In genomic region chr2L:6673211-6674012, dm6 we compare ENCODE assay signal across 5 fruit fly cellular contexts.
A peak's percentile ranks its signal among the peaks of the same experiment; 100 is the strongest.
TF ChIP-seq lines count a peak whose summit lies in the region.

Gene Spn27A (minus strand): TSS chr2L:6673347.

- peak; percentile 31 for TF ChIP-seq CTCF in whole organism, embryonic (GFP tag; optimal IDR thresholded peaks at IDR 0.05; lab: Kevin White, UChicago)

TF ChIP-seq in whole organism, adult, 20 proteins besides CTCF, POLR2A, EP300 and RAD21 (continues in another document):
- TF ChIP-seq cic (GFP tag; optimal IDR thresholded peaks at IDR 0.05; lab: Kevin White, UChicago), result peak; percentile 62
- TF ChIP-seq CG7045 (GFP tag; optimal IDR thresholded peaks at IDR 0.05; lab: Kevin White, UChicago), result peak; percentile 79
- no peak for TF ChIP-seq CG5204 (GFP tag; optimal IDR thresholded peaks at IDR 0.05; lab: Kevin White, UChicago)
- TF ChIP-seq CG33017 (tag; optimal IDR thresholded peaks at IDR 0.05; lab: Kevin White, UChicago), result peak; percentile 11
- TF ChIP-seq ovo (GFP tag; optimal IDR thresholded peaks at IDR 0.05; lab: Kevin White, UChicago), result peak; percentile 41
- TF ChIP-seq bab1 (GFP tag; optimal IDR thresholded peaks at IDR 0.05; lab: Kevin White, UChicago), result peak; percentile 39
- TF ChIP-seq Crg-1 (GFP tag; optimal IDR thresholded peaks at IDR 0.05; lab: Kevin White, UChicago), result peak; percentile 64
- TF ChIP-seq Hr96 (GFP tag; optimal IDR thresholded peaks at IDR 0.05; lab: Kevin White, UChicago), result no peak
- TF ChIP-seq cnc (optimal IDR thresholded peaks at IDR 0.05; lab: Kevin White, UChicago), result peak; percentile 29 to 75
- peak; percentile 68 for TF ChIP-seq tj (GFP tag; optimal IDR thresholded peaks at IDR 0.05; lab: Kevin White, UChicago)
- TF ChIP-seq kay (GFP tag; lab: Kevin White, UChicago; ENCODE audit: borderline replicate concordance), result no peak
- TF ChIP-seq CG7101 (tag; optimal IDR thresholded peaks at IDR 0.05; lab: Kevin White, UChicago), result peak; percentile 64
- TF ChIP-seq CG1620 (GFP tag; optimal IDR thresholded peaks at IDR 0.05; lab: Kevin White, UChicago), result peak; percentile 66
- peak; percentile 68 for TF ChIP-seq Clk (GFP tag; optimal IDR thresholded peaks at IDR 0.05; lab: Kevin White, UChicago)
- TF ChIP-seq CG12768 (GFP tag; optimal IDR thresholded peaks at IDR 0.05; lab: Kevin White, UChicago), result peak; percentile 70
- peak; percentile 97 for TF ChIP-seq pad (GFP tag; optimal IDR thresholded peaks at IDR 0.05; lab: Kevin White, UChicago)
- TF ChIP-seq Mnt (GFP tag; optimal IDR thresholded peaks at IDR 0.05; lab: Kevin White, UChicago), result peak; percentile 64
- peak; percentile 72 for TF ChIP-seq CG11617 (GFP tag; optimal IDR thresholded peaks at IDR 0.05; lab: Kevin White, UChicago)

TF ChIP-seq in whole organism, embryonic, 481 proteins besides CTCF, POLR2A, EP300 and RAD21 (continues in another document):
- TF ChIP-seq CG31365 (tag; optimal IDR thresholded peaks at IDR 0.05; lab: Kevin White, UChicago) (no peak), CG15479 (GFP tag; optimal IDR thresholded peaks at IDR 0.05; lab: Kevin White, UChicago) (no peak), seq (GFP tag; IDR thresholded peaks at IDR 0.05; lab: Robert Waterston, UW) (peak; percentile 26; the same call in 1 of the 2 replicates), slp2 (GFP tag; optimal IDR thresholded peaks at IDR 0.05; lab: Kevin White, UChicago) (peak; percentile 53), CG13624 (GFP tag; optimal IDR thresholded peaks at IDR 0.05; lab: Kevin White, UChicago) (peak; percentile 65), usp (GFP tag; optimal IDR thresholded peaks at IDR 0.05; lab: Kevin White, UChicago) (no peak), Mad (GFP tag; optimal IDR thresholded peaks at IDR 0.05; lab: Kevin White, UChicago) (no peak), Med (GFP tag; lab: Kevin White, UChicago) (peak; percentile 95), peb (GFP tag; IDR thresholded peaks at IDR 0.05; lab: Robert Waterston, UW) (no peak), corto (GFP tag; optimal IDR thresholded peaks at IDR 0.05; lab: Kevin White, UChicago) (no peak), CG13287 (GFP tag; IDR thresholded peaks at IDR 0.05; lab: Robert Waterston, UW; ENCODE audit: partially characterized antibody) (peak; percentile 30; the same call in 1 of the 2 replicates), trh (GFP tag; optimal IDR thresholded peaks at IDR 0.05; lab: Kevin White, UChicago) (no peak), CG13123 (GFP tag; optimal IDR thresholded peaks at IDR 0.05; lab: Kevin White, UChicago) (no peak), CG10654 (GFP tag; optimal IDR thresholded peaks at IDR 0.05; lab: Kevin White, UChicago) (peak; percentile 43), lab (GFP tag; optimal IDR thresholded peaks at IDR 0.05; lab: Kevin White, UChicago) (no peak), CG1233 (GFP tag; optimal IDR thresholded peaks at IDR 0.05; lab: Kevin White, UChicago) (peak; percentile 54), CG2875 (GFP tag; optimal IDR thresholded peaks at IDR 0.05; lab: Kevin White, UChicago) (peak; percentile 66), Dbx (GFP tag; IDR thresholded peaks at IDR 0.05; lab: Robert Waterston, UW) (0 out of 3 replicates have a peak, but pooled peaks have one; percentile 33)

TF ChIP-seq in whole organism, prepupa, 60 proteins besides CTCF, POLR2A, EP300 and RAD21 (continues in another document):
- peak; percentile 68 for TF ChIP-seq CG9139 (GFP tag; optimal IDR thresholded peaks at IDR 0.05; lab: Kevin White, UChicago)
- TF ChIP-seq dac (GFP tag; optimal IDR thresholded peaks at IDR 0.05; lab: Kevin White, UChicago), result peak; percentile 52
- TF ChIP-seq fd85E (GFP tag; optimal IDR thresholded peaks at IDR 0.05; lab: Kevin White, UChicago), result peak; percentile 16
- peak; percentile 73 for TF ChIP-seq CG6854 (GFP tag; optimal IDR thresholded peaks at IDR 0.05; lab: Kevin White, UChicago)
- peak; percentile 72 for TF ChIP-seq topi (GFP tag; optimal IDR thresholded peaks at IDR 0.05; lab: Kevin White, UChicago)
- peak; percentile 81 for TF ChIP-seq OdsH (GFP tag; optimal IDR thresholded peaks at IDR 0.05; lab: Kevin White, UChicago)
- no peak for TF ChIP-seq CG7368 (GFP tag; optimal IDR thresholded peaks at IDR 0.05; lab: Kevin White, UChicago)
- TF ChIP-seq Ets96B (tag; optimal IDR thresholded peaks at IDR 0.05; lab: Kevin White, UChicago), result peak; percentile 76
- TF ChIP-seq Hr38 (GFP tag; optimal IDR thresholded peaks at IDR 0.05; lab: Kevin White, UChicago), result no peak
- TF ChIP-seq CG10631 (GFP tag; optimal IDR thresholded peaks at IDR 0.05; lab: Kevin White, UChicago), result no peak
- peak; percentile 83 for TF ChIP-seq vri (GFP tag; optimal IDR thresholded peaks at IDR 0.05; lab: Kevin White, UChicago)
- TF ChIP-seq CG8319 (GFP tag; optimal IDR thresholded peaks at IDR 0.05; lab: Kevin White, UChicago), result peak; percentile 49
- TF ChIP-seq lz (GFP tag; optimal IDR thresholded peaks at IDR 0.05; lab: Kevin White, UChicago), result peak; percentile 75
- TF ChIP-seq Gug (GFP tag; IDR thresholded peaks at IDR 0.05; lab: Robert Waterston, UW), result peak; percentile 71
- no peak for TF ChIP-seq pdm3 (GFP tag; optimal IDR thresholded peaks at IDR 0.05; lab: Kevin White, UChicago)
- TF ChIP-seq Smox (GFP tag; optimal IDR thresholded peaks at IDR 0.05; lab: Kevin White, UChicago), result no peak
- peak; percentile 33 for TF ChIP-seq fkh (GFP tag; optimal IDR thresholded peaks at IDR 0.05; lab: Kevin White, UChicago)
- TF ChIP-seq spab (GFP tag; optimal IDR thresholded peaks at IDR 0.05; lab: Kevin White, UChicago), result no peak
- peak; percentile 23 for TF ChIP-seq CG1621 (tag; optimal IDR thresholded peaks at IDR 0.05; lab: Kevin White, UChicago)
- peak; percentile 72 for TF ChIP-seq CG31627 (GFP tag; optimal IDR thresholded peaks at IDR 0.05; lab: Kevin White, UChicago)

TF ChIP-seq in whole organism, pupa, 21 proteins besides CTCF, POLR2A, EP300 and RAD21:
- peak; percentile 96 for TF ChIP-seq CG13204 (GFP tag; optimal IDR thresholded peaks at IDR 0.05; lab: Kevin White, UChicago)
- TF ChIP-seq CG15710 (tag; optimal IDR thresholded peaks at IDR 0.05; lab: Kevin White, UChicago), result peak; percentile 67
- TF ChIP-seq Pif1A (GFP tag; optimal IDR thresholded peaks at IDR 0.05; lab: Kevin White, UChicago), result no peak
- TF ChIP-seq Pif1B (GFP tag; optimal IDR thresholded peaks at IDR 0.05; lab: Kevin White, UChicago), result peak; percentile 70
- TF ChIP-seq CG17806 (tag; optimal IDR thresholded peaks at IDR 0.05; lab: Kevin White, UChicago), result peak; percentile 72
- TF ChIP-seq rn (GFP tag; IDR thresholded peaks at IDR 0.05; lab: Robert Waterston, UW), result peak; percentile 44; the same call in 1 of the 2 replicates
- TF ChIP-seq CG4496 (GFP tag; IDR thresholded peaks at IDR 0.05; lab: Robert Waterston, UW), result peak; percentile 76
- TF ChIP-seq Ets98B (GFP tag; IDR thresholded peaks at IDR 0.05; lab: Robert Waterston, UW), result peak; percentile 75
- peak; percentile 60 for TF ChIP-seq CG34367 (tag; optimal IDR thresholded peaks at IDR 0.05; lab: Kevin White, UChicago)
- peak; percentile 65 for TF ChIP-seq gl (tag; optimal IDR thresholded peaks at IDR 0.05; lab: Kevin White, UChicago)
- peak; percentile 45 for TF ChIP-seq EcR (GFP tag; optimal IDR thresholded peaks at IDR 0.05; lab: Kevin White, UChicago)
- peak; percentile 84 for TF ChIP-seq CG32121 (GFP tag; IDR thresholded peaks at IDR 0.05; lab: Robert Waterston, UW)
- TF ChIP-seq CG9948 (tag; optimal IDR thresholded peaks at IDR 0.05; lab: Kevin White, UChicago), result peak; percentile 70
- no peak for TF ChIP-seq D1 (tag; optimal IDR thresholded peaks at IDR 0.05; lab: Kevin White, UChicago)
- peak; percentile 58 for TF ChIP-seq Snoo (tag; optimal IDR thresholded peaks at IDR 0.05; lab: Kevin White, UChicago)
- no peak for TF ChIP-seq CG8301 (tag; optimal IDR thresholded peaks at IDR 0.05; lab: Kevin White, UChicago)
- no peak for TF ChIP-seq CG8159 (tag; optimal IDR thresholded peaks at IDR 0.05; lab: Kevin White, UChicago)
- peak; percentile 71 for TF ChIP-seq CG12605 (GFP tag; IDR thresholded peaks at IDR 0.05; lab: Robert Waterston, UW)
- peak; percentile 80 for TF ChIP-seq fd96Ca (GFP tag; IDR thresholded peaks at IDR 0.05; lab: Robert Waterston, UW)

TF ChIP-seq in whole organism, wandering third instar larva, 38 proteins besides CTCF, POLR2A, EP300 and RAD21 (continues in another document):
- TF ChIP-seq Dif (GFP tag; optimal IDR thresholded peaks at IDR 0.05; lab: Kevin White, UChicago; ENCODE audit: partially characterized antibody) (peak; percentile 67), CG9705 (GFP tag; optimal IDR thresholded peaks at IDR 0.05; lab: Kevin White, UChicago) (peak; percentile 54), N (GFP tag; optimal IDR thresholded peaks at IDR 0.05; lab: Kevin White, UChicago) (no peak), h (GFP tag; optimal IDR thresholded peaks at IDR 0.05; lab: Kevin White, UChicago) (peak; percentile 77), ey (GFP tag; optimal IDR thresholded peaks at IDR 0.05; lab: Kevin White, UChicago) (peak; percentile 77), Hnf4 (GFP tag; optimal IDR thresholded peaks at IDR 0.05; lab: Kevin White, UChicago) (peak; percentile 62), br (GFP tag; optimal IDR thresholded peaks at IDR 0.05; lab: Kevin White, UChicago) (peak; percentile 64), psq (GFP tag; optimal IDR thresholded peaks at IDR 0.05; lab: Kevin White, UChicago) (peak; percentile 98), HLH106 (tag; optimal IDR thresholded peaks at IDR 0.05; lab: Kevin White, UChicago) (peak; percentile 55), rgr (GFP tag; optimal IDR thresholded peaks at IDR 0.05; lab: Kevin White, UChicago) (peak; percentile 71), dsf (GFP tag; optimal IDR thresholded peaks at IDR 0.05; lab: Kevin White, UChicago; ENCODE audit: borderline replicate concordance) (peak; percentile 37), pan (optimal IDR thresholded peaks at IDR 0.05; lab: Kevin White, UChicago) (no peak), dl (GFP tag; optimal IDR thresholded peaks at IDR 0.05; lab: Kevin White, UChicago; ENCODE audit: insufficient read depth in 1 of 2, partially characterized antibody in 2 of 2) (peak; percentile 7 to 37), Rel (GFP tag; optimal IDR thresholded peaks at IDR 0.05; lab: Kevin White, UChicago) (no peak), Rel (tag; optimal IDR thresholded peaks at IDR 0.05; lab: Kevin White, UChicago) (peak; percentile 99), Sp1 (GFP tag; optimal IDR thresholded peaks at IDR 0.05; lab: Kevin White, UChicago) (peak; percentile 36), Mio (GFP tag; optimal IDR thresholded peaks at IDR 0.05; lab: Kevin White, UChicago) (no peak), foxo (GFP tag; optimal IDR thresholded peaks at IDR 0.05; lab: Kevin White, UChicago) (peak; percentile 15 to 74), sv (GFP tag; optimal IDR thresholded peaks at IDR 0.05; lab: Kevin White, UChicago) (peak; percentile 13), Hr78 (GFP tag; optimal IDR thresholded peaks at IDR 0.05; lab: Kevin White, UChicago) (no peak), Jra (GFP tag; optimal IDR thresholded peaks at IDR 0.05; lab: Kevin White, UChicago) (peak; percentile 52), CG32264 (GFP tag; optimal IDR thresholded peaks at IDR 0.05; lab: Kevin White, UChicago) (no peak), Hr83 (GFP tag; optimal IDR thresholded peaks at IDR 0.05; lab: Kevin White, UChicago; ENCODE audit: poor library complexity, severe bottlenecking) (peak; percentile 15), OdsH (GFP tag; optimal IDR thresholded peaks at IDR 0.05; lab: Kevin White, UChicago) (peak; percentile 72)
